Worm (Caenorhabditis elegans) whole organism, young adult: ENCODE results near the gene lon-8.
"Not testable (repeated sequence)": the region's sequence is repeated elsewhere in the genome, so short reads cannot be mapped to it uniquely, and the experiment has no call there.

ENCODE experiments used
- B0261.1 ChIP-seq: sonication (generic microtip); optimal IDR thresholded peaks from 2 replicates; lab custom pipeline; 2016; ENCODE audit warnings: mild to moderate bottlenecking, missing genetic modification characterization, moderate library complexity, missing compliant biosample characterization
- D2030.7 ChIP-seq: fragments of 200-800 bp; sonication (Bioruptor generic); IDR thresholded peaks from 2 replicates; pipeline ENCODE4 v1.3.6; 2022; ENCODE audit warnings: missing genetic modification reagents, missing genetic modification characterization, missing compliant biosample characterization
- F39B2.1 ChIP-seq: fragments of 200-800 bp; sonication (Bioruptor generic); IDR thresholded peaks from 2 replicates; pipeline ENCODE4 v1.3.6; 2022; ENCODE audit warnings: missing genetic modification reagents, missing genetic modification characterization, missing compliant biosample characterization
- F55B11.4 ChIP-seq: sonication (generic microtip); optimal IDR thresholded peaks from 2 replicates; lab custom pipeline; 2016; ENCODE audit warnings: missing compliant biosample characterization, missing genetic modification characterization, borderline replicate concordance; ENCODE audit not compliant: insufficient read depth
- K11D2.4 ChIP-seq: fragments of 200-800 bp; sonication (Bioruptor generic); IDR thresholded peaks from 2 replicates; pipeline ENCODE4 v1.3.6; 2022; ENCODE audit warnings: missing genetic modification reagents, missing genetic modification characterization, missing compliant biosample characterization
- Y56A3A.18 ChIP-seq: fragments of 200-800 bp; sonication (Bioruptor generic); IDR thresholded peaks from 2 replicates; pipeline ENCODE4 v1.3.6; 2022; ENCODE audit warnings: missing genetic modification reagents, missing genetic modification characterization, missing compliant biosample characterization
- ama-1 ChIP-seq, 3 experiments: fragments of 150-350 bp in 1 of 3; sonication (generic microtip) in 2 of 3; optimal IDR thresholded peaks; 2 replicates each; lab custom pipeline; 2014 to 2018; ENCODE audit warnings: missing biosample characterization in 2 of 3, missing genetic modification characterization in 2 of 3, missing genetic modification reagents in 2 of 3
- attf-5 ChIP-seq: fragments of 200-800 bp; sonication (Bioruptor generic); optimal IDR thresholded peaks from 2 replicates; lab custom pipeline; 2018; ENCODE audit warnings: mild to moderate bottlenecking, missing genetic modification characterization, missing compliant biosample characterization
- cebp-2 ChIP-seq: fragments of 200-800 bp; sonication (Bioruptor generic); IDR thresholded peaks from 2 replicates; pipeline ENCODE4 v1.3.6; 2022; ENCODE audit warnings: missing genetic modification characterization, missing compliant biosample characterization
- dpff-1 ChIP-seq: sonication (generic microtip); optimal IDR thresholded peaks from 2 replicates; lab custom pipeline; 2017; ENCODE audit warnings: mild to moderate bottlenecking, missing genetic modification characterization, missing compliant biosample characterization
- egrh-3 ChIP-seq: fragments of 200-800 bp; sonication (Bioruptor generic); IDR thresholded peaks from 2 replicates; pipeline ENCODE4 v1.3.6; 2022; ENCODE audit warnings: missing genetic modification reagents, missing genetic modification characterization, missing compliant biosample characterization
- let-526 ChIP-seq: fragments of 200-800 bp; sonication (Bioruptor generic); IDR thresholded peaks from 2 replicates; pipeline ENCODE4 v1.3.6; 2022; ENCODE audit warnings: missing genetic modification reagents, missing genetic modification characterization, missing compliant biosample characterization
- lsl-1 ChIP-seq: fragments of 200-800 bp; sonication (Bioruptor generic); optimal IDR thresholded peaks from 2 replicates; lab custom pipeline; 2018; ENCODE audit warnings: mild to moderate bottlenecking, missing genetic modification characterization, moderate library complexity, missing compliant biosample characterization
- lsy-27 ChIP-seq: sonication (generic microtip); optimal IDR thresholded peaks from 2 replicates; lab custom pipeline; 2017; ENCODE audit warnings: missing genetic modification characterization, mild to moderate bottlenecking, missing compliant biosample characterization, antibody characterized with exemption, missing genotype, borderline replicate concordance; ENCODE audit not compliant: insufficient read depth
- madf-10 ChIP-seq: sonication (generic microtip); optimal IDR thresholded peaks from 2 replicates; lab custom pipeline; 2016; ENCODE audit warnings: mild to moderate bottlenecking, missing genetic modification characterization, missing compliant biosample characterization
- madf-3 ChIP-seq: fragments of 200-800 bp; sonication (Bioruptor generic); IDR thresholded peaks from 2 replicates; pipeline ENCODE4 v1.3.6; 2022; ENCODE audit warnings: missing genetic modification reagents, missing genetic modification characterization, missing compliant biosample characterization
- madf-8 ChIP-seq: fragments of 200-800 bp; sonication (Bioruptor generic); conservative IDR thresholded peaks from 2 replicates; pipeline ENCODE4 v1.3.6; 2022; ENCODE audit warnings: missing genetic modification reagents, missing genetic modification characterization, missing compliant biosample characterization
- mcd-1 ChIP-seq: fragments of 200-800 bp; sonication (Bioruptor generic); IDR thresholded peaks from 2 replicates; pipeline ENCODE4 v1.3.6; 2022; ENCODE audit warnings: missing genetic modification reagents, missing genetic modification characterization, missing compliant biosample characterization
- nfya-2 ChIP-seq: fragments of 200-800 bp; sonication (Bioruptor generic); IDR thresholded peaks from 2 replicates; pipeline ENCODE4 v1.3.6; 2022; ENCODE audit warnings: missing genetic modification reagents, missing genetic modification characterization, missing compliant biosample characterization
- nhr-120 ChIP-seq: fragments of 200-800 bp; sonication (Bioruptor generic); IDR thresholded peaks from 2 replicates; pipeline ENCODE4 v1.3.6; 2022; ENCODE audit warnings: missing genetic modification characterization, missing compliant biosample characterization
- nhr-27 ChIP-seq: fragments of 200-800 bp; sonication (Bioruptor generic); optimal IDR thresholded peaks from 2 replicates; lab custom pipeline; 2018; ENCODE audit warnings: mild to moderate bottlenecking, missing genetic modification characterization, moderate library complexity, missing compliant biosample characterization
- pha-4 ChIP-seq: fragments of 150-350 bp; sonication (generic microtip); optimal IDR thresholded peaks from 2 replicates; lab custom pipeline; 2014; ENCODE audit warnings: missing biosample characterization, missing genetic modification reagents, missing genetic modification characterization
- rpc-1 ChIP-seq, 2 experiments: fragments of 150-350 bp in 1 of 2; sonication (generic microtip) in 1 of 2; optimal IDR thresholded peaks; 2 replicates each; lab custom pipeline; 2014 to 2018; ENCODE audit warnings: missing biosample characterization in 1 of 2, missing genetic modification characterization in 1 of 2, missing genetic modification reagents in 1 of 2, missing genotype in 1 of 2
- snpc-4 ChIP-seq, 5 experiments: fragments of 150-350 bp in 1 of 5; sonication (generic microtip) in 4 of 5; optimal IDR thresholded peaks; 2 replicates each; lab custom pipeline; 2014 to 2018; ENCODE audit warnings: missing genetic modification characterization in 5 of 5, missing biosample characterization in 3 of 5, antibody characterized with exemption in 2 of 5, mild to moderate bottlenecking in 2 of 5, missing compliant biosample characterization in 2 of 5, missing genotype in 2 of 5, moderate library complexity in 2 of 5, missing genetic modification reagents in 1 of 5
- tbp1 ChIP-seq: fragments of 200-800 bp; sonication (Bioruptor generic); optimal IDR thresholded peaks from 2 replicates; lab custom pipeline; 2018; ENCODE audit warnings: mild to moderate bottlenecking, missing genetic modification characterization, missing compliant biosample characterization
- tlf-1 ChIP-seq: fragments of 200-800 bp; sonication (Bioruptor generic); optimal IDR thresholded peaks from 2 replicates; lab custom pipeline; 2018; ENCODE audit warnings: mild to moderate bottlenecking, missing genetic modification characterization, missing compliant biosample characterization
- zfh-2 ChIP-seq: fragments of 200-800 bp; sonication (Bioruptor generic); conservative IDR thresholded peaks from 2 replicates; pipeline ENCODE4 v1.3.6; 2022; ENCODE audit warnings: missing genetic modification reagents, missing genetic modification characterization, missing compliant biosample characterization

lon-8 gene

ce11 chrV:18014116-18014515 is 12.9 kb upstream of the lon-8 start, which contains the start of gene srh-133 (continued):
- no peak for TF ChIP-seq lsy-27 (tag; lab: Kevin White, UChicago)
- no peak for TF ChIP-seq nhr-27 (tag; lab: Kevin White, UChicago)

- TF ChIP-seq let-526 (GFP tag; lab: Robert Waterston, UW); madf-8 (GFP tag; lab: Robert Waterston, UW); snpc-4 (GFP tag; optimal IDR thresholded peaks at IDR 0.05; lab: Kevin White, UChicago); snpc-4 (tag; optimal IDR thresholded peaks at IDR 0.05; lab: Kevin White, UChicago): not testable (repeated sequence)
- TF ChIP-seq, all 124 proteins: peak for 0; not testable (repeated sequence) for 124
Observed at ce11 chrV:18010737-18011136, 9.6 kb upstream of the lon-8 start, which contains the start of gene Y59A8B.26. Gene Y59A8B.26, minus strand, starts transcription at chrV:18010837.

ce11 chrV:18008680-18009079 is 7.5 kb upstream of the lon-8 start:
- TF ChIP-seq zfh-2 (GFP tag; lab: Robert Waterston, UW) (peak; percentile 54; the same call in 1 of the 2 replicates), nhr-120 (no peak)

- TF ChIP-seq F55B11.4 (tag; lab: Kevin White, UChicago); rpc-1 (optimal IDR thresholded peaks at IDR 0.05; lab: Kevin White, UChicago); rpc-1 (tag; optimal IDR thresholded peaks at IDR 0.05; lab: Kevin White, UChicago); cebp-2 (GFP tag; lab: Robert Waterston, UW): not testable (repeated sequence)
Observed at ce11 chrV:18006930-18007329, 5.8 kb upstream of the lon-8 start, which contains the start of gene Y59A8B.19. Gene Y59A8B.19, plus strand, starts transcription at chrV:18007230.

ce11 chrV:18003876-18004275 is 2.7 kb upstream of the lon-8 start:
- no peak for TF ChIP-seq K11D2.4 (GFP tag; lab: Robert Waterston, UW)
- TF ChIP-seq tlf-1: no peak
- no peak for TF ChIP-seq rpc-1 (optimal IDR thresholded peaks at IDR 0.05; lab: Kevin White, UChicago)
- no peak for TF ChIP-seq rpc-1 (tag; optimal IDR thresholded peaks at IDR 0.05; lab: Kevin White, UChicago)

ce11 chrV:17985960-17986359 is 15.2 kb downstream of the lon-8 start, which contains the start of gene Y59A8B.21:
Gene Y59A8B.21, plus strand, starts transcription at chrV:17986260.
- no peak for TF ChIP-seq nfya-2 (GFP tag; lab: Robert Waterston, UW)
- TF ChIP-seq D2030.7: 0 out of 2 replicates have a peak, but pooled peaks have one; percentile 9
- no peak for TF ChIP-seq egrh-3
- no peak for TF ChIP-seq dpff-1 (tag; lab: Kevin White, UChicago)
- TF ChIP-seq madf-3 (GFP tag; lab: Robert Waterston, UW): no peak
- TF ChIP-seq lsl-1 (GFP tag; lab: Kevin White, UChicago): peak; percentile 87
- TF ChIP-seq F39B2.1 (GFP tag; lab: Robert Waterston, UW): no peak
- TF ChIP-seq B0261.1 (tag; lab: Kevin White, UChicago): no peak
- TF ChIP-seq Y56A3A.18 (GFP tag; lab: Robert Waterston, UW): no peak

ce11 chrV:17982935-17983334 is 18.2 kb downstream of the lon-8 start:
- TF ChIP-seq D2030.7: peak; percentile 50; the same call in 1 of the 2 replicates
- no peak for TF ChIP-seq pha-4 (tag; lab: Kevin White, UChicago)
- TF ChIP-seq lsl-1 (GFP tag; lab: Kevin White, UChicago): peak; percentile 87

- TF ChIP-seq madf-10 (tag; lab: Kevin White, UChicago): no peak
- TF ChIP-seq ama-1 (optimal IDR thresholded peaks at IDR 0.05; lab: Kevin White, UChicago): no peak
- TF ChIP-seq ama-1 (GFP tag; optimal IDR thresholded peaks at IDR 0.05; lab: Kevin White, UChicago): no peak
- TF ChIP-seq lsl-1 (GFP tag; lab: Kevin White, UChicago): peak; percentile 78
- peak; percentile 32 for TF ChIP-seq attf-5 (GFP tag; lab: Kevin White, UChicago)
- no peak for TF ChIP-seq snpc-4 (GFP tag; optimal IDR thresholded peaks at IDR 0.05; lab: Kevin White, UChicago)
- peak in 1 of 4 experiments; percentile 30 for TF ChIP-seq snpc-4 (tag; optimal IDR thresholded peaks at IDR 0.05; lab: Kevin White, UChicago)
- TF ChIP-seq D2030.7: peak; percentile 44; the same call in 1 of the 2 replicates
- peak; percentile 57 for TF ChIP-seq mcd-1 (GFP tag; lab: Robert Waterston, UW)
- TF ChIP-seq tbp1: peak; percentile 3
Observed at ce11 chrV:17981732-17982131, 19.4 kb downstream of the lon-8 start.
